Worm (Caenorhabditis elegans): ENCODE measurements around the gene ceh-18.

ceh-18 gene

DNA sequence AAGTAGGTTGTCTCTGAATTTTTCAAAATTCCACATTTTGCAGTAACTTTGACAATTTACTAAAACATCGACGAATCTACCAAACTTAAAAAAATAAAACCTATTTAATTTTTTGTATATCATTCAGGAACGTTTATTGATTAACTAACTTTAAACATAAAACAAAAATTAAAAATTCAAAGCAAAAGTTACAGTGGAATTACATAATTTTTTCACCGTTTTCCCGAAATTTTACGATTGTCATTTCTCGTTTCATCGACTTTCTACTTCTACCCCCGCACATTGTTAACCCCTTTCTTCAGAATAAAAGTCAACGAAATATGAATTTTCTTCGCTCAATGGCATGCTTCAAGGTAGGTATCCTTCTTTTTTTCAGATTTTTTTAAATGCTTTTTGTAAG, 20.6 kb upstream of the ceh-18 start, which contains the start of gene F47F2.1:
Gene F47F2.1, plus strand, starts transcription at position 301 of the 400 bp plus-strand sequence.
- TF ChIP-seq nfyb-1 (GFP tag; IDR thresholded peaks at IDR 0.05) (no peak), atf-7 (tag; optimal IDR thresholded peaks at IDR 0.05) (no peak), nhr-120 (GFP tag; IDR thresholded peaks at IDR 0.05) (no peak), nhr-179 (tag; optimal IDR thresholded peaks at IDR 0.05) (no peak), mes-4 (tag; optimal IDR thresholded peaks at IDR 0.05) (no peak), ztf-3 (GFP tag; optimal IDR thresholded peaks at IDR 0.05) (no peak), K11D2.4 (GFP tag; IDR thresholded peaks at IDR 0.05) (no peak), madf-3 (GFP tag; IDR thresholded peaks at IDR 0.05) (no peak), hlh-12 (tag; optimal IDR thresholded peaks at IDR 0.05) (no peak), dpff-1 (tag; optimal IDR thresholded peaks at IDR 0.05) (no peak), Y79H2A.3 (GFP tag; conservative IDR thresholded peaks at IDR 0.05) (no peak), ceh-58 (GFP tag; IDR thresholded peaks at IDR 0.05) (no peak), F55B11.4 (tag; optimal IDR thresholded peaks at IDR 0.05; ENCODE audit: borderline replicate concordance, insufficient read depth) (no peak), F39B2.1 (GFP tag; IDR thresholded peaks at IDR 0.05) (no peak), pbrm-1 (GFP tag; IDR thresholded peaks at IDR 0.05) (no peak), rec-8 (tag; optimal IDR thresholded peaks at IDR 0.05) (no peak), ZK185.1 (tag; optimal IDR thresholded peaks at IDR 0.05; ENCODE audit: poor library complexity, severe bottlenecking) (no peak), snpc-1.3 (tag; optimal IDR thresholded peaks at IDR 0.05; ENCODE audit: insufficient read depth) (no peak), unc-130 (GFP tag; optimal IDR thresholded peaks at IDR 0.05) (no peak), nhr-27 (tag; optimal IDR thresholded peaks at IDR 0.05) (no peak)

- TF ChIP-seq sptf-2 (GFP tag; optimal IDR thresholded peaks at IDR 0.05) (no peak), snpc-3.4 (tag; optimal IDR thresholded peaks at IDR 0.05) (no peak), ztf-26 (tag; optimal IDR thresholded peaks at IDR 0.05) (no peak), repo-1 (tag; optimal IDR thresholded peaks at IDR 0.05) (no peak), nhr-90 (tag; optimal IDR thresholded peaks at IDR 0.05) (no peak)
Observed at ce11 chrX:3875714-3876113, 18.1 kb upstream of the ceh-18 start.

DNA sequence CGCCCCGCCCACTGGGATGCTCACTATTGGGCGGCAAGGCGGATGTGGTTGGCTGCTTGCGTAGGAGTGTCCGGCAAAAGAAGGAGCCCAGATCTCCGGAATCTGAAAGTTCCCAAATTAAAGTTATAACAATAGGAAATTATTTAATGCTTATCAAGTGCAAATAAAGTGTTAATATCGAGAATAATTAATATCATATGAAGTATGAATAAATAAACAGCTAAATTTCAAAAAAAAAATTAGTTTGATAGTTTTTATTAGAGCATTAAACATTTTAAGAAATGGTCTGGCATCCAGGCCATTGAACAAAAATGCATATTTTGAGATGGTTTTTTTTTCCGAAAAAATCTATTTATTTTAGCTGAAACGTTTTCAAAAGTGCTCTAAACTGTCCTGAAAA, 15.8 kb upstream of the ceh-18 start, which contains the start of gene lim-4:
Gene lim-4, minus strand, starts transcription at position 101 of the 400 bp plus-strand sequence.
- no peak for TF ChIP-seq lin-54 (GFP tag; optimal IDR thresholded peaks at IDR 0.05)
- no peak for TF ChIP-seq ztf-18 (tag; optimal IDR thresholded peaks at IDR 0.05)
- TF ChIP-seq hlh-12 (tag; optimal IDR thresholded peaks at IDR 0.05), result no peak
- no peak for TF ChIP-seq snpc-3.4 (tag; optimal IDR thresholded peaks at IDR 0.05)
- TF ChIP-seq F57C9.4 (tag; optimal IDR thresholded peaks at IDR 0.05), result no peak
- no peak for TF ChIP-seq ztf-28 (GFP tag; IDR thresholded peaks at IDR 0.05)
- no peak for TF ChIP-seq sea-2 (GFP tag; IDR thresholded peaks at IDR 0.05)
- no peak for TF ChIP-seq F55B11.4 (tag; optimal IDR thresholded peaks at IDR 0.05; ENCODE audit: borderline replicate concordance, insufficient read depth)
- TF ChIP-seq K11D2.4 (GFP tag; IDR thresholded peaks at IDR 0.05), result no peak

DNA sequence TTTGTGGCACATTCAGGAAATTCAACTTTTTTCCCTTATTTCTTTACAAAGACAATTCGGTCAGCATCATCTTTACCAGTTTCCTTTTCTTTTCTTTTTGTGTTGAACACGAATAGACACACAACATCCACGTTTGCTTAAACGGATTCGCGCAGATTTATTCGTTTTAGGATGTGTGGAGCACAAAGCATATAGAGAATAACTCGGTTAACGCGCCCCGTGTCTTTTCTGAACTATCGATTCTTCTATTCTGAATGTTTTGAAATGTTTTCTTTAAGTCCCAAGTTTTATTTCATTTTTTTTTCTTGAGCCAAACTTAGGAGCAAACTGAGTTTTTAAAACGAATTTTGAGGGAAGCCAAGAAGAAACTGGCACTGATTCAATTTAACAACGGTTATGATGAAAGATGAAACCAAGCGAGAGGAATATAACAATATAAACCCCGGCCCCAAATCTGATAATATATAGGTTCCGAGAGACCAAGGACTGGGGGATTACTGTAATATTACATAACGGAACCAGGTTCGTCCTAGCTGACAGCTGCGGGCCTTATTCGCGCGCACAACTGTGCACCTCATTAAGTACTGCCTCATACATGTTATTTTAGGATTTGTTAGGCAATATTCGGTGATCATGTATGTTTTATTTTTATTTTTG, 14.1 kb upstream of the ceh-18 start:
- TF ChIP-seq madf-8 (GFP tag; conservative IDR thresholded peaks at IDR 0.05) (no peak), madf-6 (GFP tag; IDR thresholded peaks at IDR 0.05) (no peak), ZK185.1 (tag; optimal IDR thresholded peaks at IDR 0.05; ENCODE audit: poor library complexity, severe bottlenecking) (no peak), lin-35 (GFP tag; optimal IDR thresholded peaks at IDR 0.05) (no peak), dox-1 (GFP tag; IDR thresholded peaks at IDR 0.05) (no peak), cebp-2 (GFP tag; IDR thresholded peaks at IDR 0.05) (no peak)
